Fruit fly (Drosophila melanogaster) whole organism: ENCODE measurements around the gene Vps24.

ENCODE experiments used
- CG8478 ChIP-seq: fragments of >200 bp; optimal IDR thresholded peaks from 2 replicates; lab custom pipeline; 2018; ENCODE audit warnings: inconsistent platforms
- EcR ChIP-seq, 2 experiments: fragments of >200 bp; optimal IDR thresholded peaks; 2 replicates each; lab custom pipeline; 2017; ENCODE audit warnings: missing biosample characterization in 2 of 2, missing genetic modification characterization in 2 of 2, missing genetic modification reagents in 2 of 2
- pan ChIP-seq: fragments of >200 bp; optimal IDR thresholded peaks from 2 replicates; lab custom pipeline; 2017

DNA sequence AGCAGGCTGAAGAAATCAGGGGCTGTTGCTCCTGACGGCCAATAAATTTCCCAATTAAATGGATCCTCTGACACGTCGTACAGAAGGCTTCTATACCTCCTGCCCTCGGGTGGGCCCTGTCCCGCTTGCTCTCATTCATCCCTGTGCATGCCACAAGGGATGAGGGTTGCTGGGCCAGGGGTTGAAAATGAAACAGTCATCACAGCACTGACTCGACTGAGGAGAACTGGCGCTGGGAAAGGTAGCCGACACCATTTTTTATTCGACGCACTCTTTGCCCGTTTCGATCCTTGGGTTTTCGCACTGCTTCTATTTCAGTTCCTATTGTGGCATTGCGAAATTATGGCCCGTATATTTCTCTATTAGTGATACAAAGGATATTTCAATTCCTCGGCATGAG is 30.4 kb upstream of the Vps24 start:
- no peak for TF ChIP-seq pan (lab: Kevin White, UChicago)
- TF ChIP-seq EcR (GFP tag; optimal IDR thresholded peaks at IDR 0.05; lab: Kevin White, UChicago), result no peak
- TF ChIP-seq CG8478, result no peak
